Worm (Caenorhabditis elegans) whole organism, midembryonic: Measurements from ENCODE around the gene T11B7.2.

Source experiments
- T22C8.4 ChIP-seq: fragments of 200-800 bp; sonication (Bioruptor generic); IDR thresholded peaks from 2 replicates; pipeline ENCODE4 v1.3.6; 2022; ENCODE audit warnings: missing genetic modification characterization, missing compliant biosample characterization
- flt-1 ChIP-seq: fragments of 200-800 bp; sonication (Bioruptor generic); IDR thresholded peaks from 2 replicates; pipeline ENCODE4 v1.3.6; 2022; ENCODE audit warnings: missing genetic modification characterization, missing compliant biosample characterization
- ztf-23 ChIP-seq: fragments of 200-800 bp; sonication (Bioruptor generic); IDR thresholded peaks from 2 replicates; pipeline ENCODE4 v1.3.6; 2022; ENCODE audit warnings: missing genetic modification reagents, missing genetic modification characterization, missing compliant biosample characterization
- ztf-29 ChIP-seq: fragments of 200-800 bp; sonication (Bioruptor generic); IDR thresholded peaks from 2 replicates; pipeline ENCODE4 v1.3.6; 2022; ENCODE audit warnings: missing genetic modification reagents, missing genetic modification characterization, missing compliant biosample characterization

- TF ChIP-seq flt-1 (GFP tag; lab: Robert Waterston, UW) (no peak), ztf-23 (no peak), T22C8.4 (GFP tag; lab: Robert Waterston, UW) (no peak), ztf-29 (GFP tag; lab: Robert Waterston, UW) (no peak)
These were observed 7.8 kb upstream of the T11B7.2 start, which contains the start of gene alp-1 for ce11 chrIV:8852194-8852593.
